Worm (Caenorhabditis elegans): ENCODE data around the gene srj-54.

- no peak for TF ChIP-seq ceh-8 (GFP tag; optimal IDR thresholded peaks at IDR 0.05)
- TF ChIP-seq tbx-2 (tag; optimal IDR thresholded peaks at IDR 0.05) = no peak
- no peak for TF ChIP-seq zip-4 (GFP tag; optimal IDR thresholded peaks at IDR 0.05)
- no peak for TF ChIP-seq efl-1 (optimal IDR thresholded peaks at IDR 0.05)
- no peak for TF ChIP-seq efl-1 (GFP tag; optimal IDR thresholded peaks at IDR 0.05 in 1 of 2)
- no peak for TF ChIP-seq hlh-4 (tag; optimal IDR thresholded peaks at IDR 0.05)
- no peak for TF ChIP-seq nhr-28 (tag; optimal IDR thresholded peaks at IDR 0.05)
Observed at ce11 chrV:2864899-2865298, 5.3 kb upstream of the srj-54 start, which contains the start of gene srh-240.
